Fruit fly (Drosophila melanogaster) whole organism, embryonic: Measurements from ENCODE around the gene CG32074.

ENCODE experiments used
- Atf6 ChIP-seq: fragments of 200-800 bp; sonication (Bioruptor generic); IDR thresholded peaks from 2 replicates; pipeline ENCODE4 v1.3.6; 2022; ENCODE audit warnings: missing biosample characterization, missing genetic modification characterization
- CG1024 ChIP-seq: fragments of 200-800 bp; sonication (Bioruptor generic); IDR thresholded peaks from 2 replicates; pipeline ENCODE4 v1.3.6; 2022; ENCODE audit warnings: missing biosample characterization, missing genetic modification characterization
- CG10366 ChIP-seq: fragments of 200-800 bp; sonication (Bioruptor generic); IDR thresholded peaks from 2 replicates; pipeline ENCODE4 v1.3.6; 2022; ENCODE audit warnings: missing biosample characterization, missing genetic modification characterization
- CG11456 ChIP-seq: fragments of 200-800 bp; sonication (Bioruptor generic); IDR thresholded peaks from 3 replicates; pipeline ENCODE4 v1.3.6; 2022; ENCODE audit warnings: missing biosample characterization, missing genetic modification characterization
- CG12219 ChIP-seq: fragments of 200-800 bp; sonication (Bioruptor generic); optimal IDR thresholded peaks from 3 replicates; lab custom pipeline; 2018; ENCODE audit warnings: missing biosample characterization, mild to moderate bottlenecking, missing genetic modification characterization
- CG14710 ChIP-seq: fragments of 200-800 bp; sonication (Bioruptor generic); optimal IDR thresholded peaks from 3 replicates; lab custom pipeline; 2019; ENCODE audit warnings: missing biosample characterization, mild to moderate bottlenecking, missing genetic modification characterization, moderate library complexity
- CG14965 ChIP-seq: fragments of 200-800 bp; sonication (Bioruptor generic); optimal IDR thresholded peaks from 2 replicates; lab custom pipeline; 2016; ENCODE audit warnings: missing biosample characterization, missing genetic modification characterization, borderline replicate concordance
- CG15696 ChIP-seq: fragments of 200-800 bp; sonication (Bioruptor generic); optimal IDR thresholded peaks from 2 replicates; lab custom pipeline; 2019; ENCODE audit warnings: missing biosample characterization, mild to moderate bottlenecking, missing genetic modification characterization, moderate library complexity
- CG16779 ChIP-seq: fragments of 200-800 bp; sonication (Bioruptor generic); IDR thresholded peaks from 2 replicates; pipeline ENCODE4 v1.3.6; 2022; ENCODE audit warnings: missing biosample characterization, missing genetic modification characterization
- CG17359 ChIP-seq: fragments of 200-800 bp; sonication (Bioruptor generic); optimal IDR thresholded peaks from 3 replicates; lab custom pipeline; 2018; ENCODE audit warnings: missing biosample characterization, mild to moderate bottlenecking, missing genetic modification characterization, moderate library complexity
- CG17802 ChIP-seq: fragments of 200-800 bp; sonication (Bioruptor generic); optimal IDR thresholded peaks from 2 replicates; lab custom pipeline; 2018; ENCODE audit warnings: missing biosample characterization, mild to moderate bottlenecking, missing genetic modification characterization, moderate library complexity
- CG17912 ChIP-seq: fragments of 200-800 bp; sonication (Bioruptor generic); optimal IDR thresholded peaks from 2 replicates; lab custom pipeline; 2018; ENCODE audit warnings: missing biosample characterization, mild to moderate bottlenecking, missing genetic modification characterization
- CG2199 ChIP-seq: fragments of 200-800 bp; sonication (Bioruptor generic); IDR thresholded peaks from 3 replicates; pipeline ENCODE4 v1.3.6; 2022; ENCODE audit warnings: missing biosample characterization, missing genetic modification characterization
- CG6791 ChIP-seq: fragments of 200-800 bp; sonication (Bioruptor generic); IDR thresholded peaks from 3 replicates; pipeline ENCODE4 v1.3.6; 2022; ENCODE audit warnings: missing biosample characterization, missing genetic modification characterization; ENCODE audit not compliant: partially characterized antibody
- CTCF ChIP-seq: fragments of 200-800 bp; sonication (Bioruptor generic); optimal IDR thresholded peaks from 2 replicates; lab custom pipeline; 2017; ENCODE audit warnings: missing biosample characterization, mild to moderate bottlenecking, missing genetic modification characterization, moderate library complexity
- D ChIP-seq, 2 experiments: fragments of 200-800 bp in 1 of 2; fragments of >200 bp in 1 of 2; sonication (Bioruptor generic) in 1 of 2; optimal IDR thresholded peaks; 2 replicates in 1 of 2; 3 replicates in 1 of 2; lab custom pipeline; 2017; ENCODE audit warnings: mild to moderate bottlenecking in 1 of 2, missing biosample characterization in 1 of 2, missing genetic modification characterization in 1 of 2, missing genetic modification reagents in 1 of 2
- Dll ChIP-seq: fragments of 200-800 bp; sonication (Bioruptor generic); IDR thresholded peaks from 4 replicates; pipeline ENCODE4 v1.3.6; 2022; ENCODE audit warnings: missing biosample characterization, missing genetic modification characterization; ENCODE audit not compliant: partially characterized antibody
- Doc2 ChIP-seq: fragments of 200-800 bp; sonication (Bioruptor generic); IDR thresholded peaks from 2 replicates; pipeline ENCODE4 v1.3.6; 2022; ENCODE audit warnings: missing biosample characterization, missing genetic modification characterization
- Dref ChIP-seq: fragments of 200-800 bp; sonication (Bioruptor generic); IDR thresholded peaks from 2 replicates; pipeline ENCODE4 v1.3.6; 2022; ENCODE audit warnings: missing biosample characterization, missing genetic modification characterization
- Eip74EF ChIP-seq, 2 experiments: fragments of 200-800 bp in 1 of 2; fragments of >200 bp in 1 of 2; sonication (Bioruptor generic) in 1 of 2; optimal IDR thresholded peaks; 2 replicates each; lab custom pipeline; 2017 to 2019; ENCODE audit warnings: missing biosample characterization in 2 of 2, missing genetic modification characterization in 2 of 2, mild to moderate bottlenecking in 1 of 2, moderate library complexity in 1 of 2
- HLH3B ChIP-seq: fragments of 200-800 bp; sonication (Bioruptor generic); IDR thresholded peaks from 2 replicates; pipeline ENCODE4 v1.3.6; 2022; ENCODE audit warnings: missing biosample characterization, missing genetic modification characterization
- HmgD ChIP-seq: fragments of 200-800 bp; sonication (Bioruptor generic); optimal IDR thresholded peaks from 3 replicates; lab custom pipeline; 2016; ENCODE audit warnings: missing biosample characterization, missing genetic modification characterization
- Ravus ChIP-seq: fragments of 200-800 bp; sonication (Bioruptor generic); IDR thresholded peaks from 2 replicates; pipeline ENCODE4 v1.3.6; 2022; ENCODE audit warnings: missing biosample characterization, missing genetic modification characterization
- Rfx ChIP-seq: fragments of 200-800 bp; sonication (Bioruptor generic); IDR thresholded peaks from 2 replicates; pipeline ENCODE4 v1.3.6; 2022; ENCODE audit warnings: missing biosample characterization, missing genetic modification characterization
- Spps ChIP-seq: fragments of 200-800 bp; sonication (Bioruptor generic); optimal IDR thresholded peaks from 2 replicates; lab custom pipeline; 2018; ENCODE audit warnings: missing biosample characterization, mild to moderate bottlenecking, missing genetic modification characterization
- Taf1 ChIP-seq: fragments of 200-800 bp; sonication (Bioruptor generic); IDR thresholded peaks from 2 replicates; pipeline ENCODE4 v1.3.6; 2022; ENCODE audit warnings: missing biosample characterization, missing genetic modification characterization
- Usf ChIP-seq: fragments of 200-800 bp; sonication (Bioruptor generic); optimal IDR thresholded peaks from 2 replicates; lab custom pipeline; 2017; ENCODE audit warnings: missing genotype, missing biosample characterization, missing genetic modification characterization
- ase ChIP-seq: fragments of 200-800 bp; sonication (Bioruptor generic); IDR thresholded peaks from 3 replicates; pipeline ENCODE4 v1.3.6; 2022; ENCODE audit warnings: missing biosample characterization, missing genetic modification characterization
- bab2 ChIP-seq: fragments of 200-800 bp; sonication (Bioruptor generic); optimal IDR thresholded peaks from 2 replicates; lab custom pipeline; 2016; ENCODE audit warnings: missing biosample characterization, missing genetic modification characterization
- br ChIP-seq: fragments of >200 bp; optimal IDR thresholded peaks from 2 replicates; lab custom pipeline; 2017
- eve ChIP-seq, 2 experiments: fragments of >200 bp; optimal IDR thresholded peaks; 2 replicates each; lab custom pipeline; 2017; ENCODE audit warnings: missing biosample characterization in 2 of 2, missing genetic modification characterization in 2 of 2
- gfzf ChIP-seq: fragments of 200-800 bp; sonication (Bioruptor generic); optimal IDR thresholded peaks from 2 replicates; lab custom pipeline; 2016; ENCODE audit warnings: missing biosample characterization, mild to moderate bottlenecking, missing genetic modification characterization, moderate library complexity
- grau ChIP-seq: fragments of 200-800 bp; optimal IDR thresholded peaks from 3 replicates; lab custom pipeline; 2019; ENCODE audit warnings: missing biosample characterization, mild to moderate bottlenecking, missing genetic modification characterization, moderate library complexity
- gsb ChIP-seq: fragments of 200-800 bp; sonication (Bioruptor generic); IDR thresholded peaks from 2 replicates; pipeline ENCODE4 v1.3.6; 2022; ENCODE audit warnings: missing biosample characterization, missing genetic modification characterization
- hbn ChIP-seq: fragments of 200-800 bp; sonication (Bioruptor generic); IDR thresholded peaks from 2 replicates; pipeline ENCODE4 v1.3.6; 2022; ENCODE audit warnings: missing biosample characterization, missing genetic modification characterization; ENCODE audit not compliant: partially characterized antibody
- jigr1 ChIP-seq: fragments of 200-800 bp; sonication (Bioruptor generic); IDR thresholded peaks from 3 replicates; pipeline ENCODE4 v1.3.6; 2022; ENCODE audit warnings: missing biosample characterization, missing genetic modification characterization
- ken ChIP-seq: fragments of 200-800 bp; sonication (Bioruptor generic); IDR thresholded peaks from 3 replicates; pipeline ENCODE4 v1.3.6; 2022; ENCODE audit warnings: missing biosample characterization, missing genetic modification characterization
- lola ChIP-seq, 3 experiments: fragments of >200 bp in 2 of 3; fragments of 200-800 bp in 1 of 3; sonication (Bioruptor generic) in 1 of 3; optimal IDR thresholded peaks; 2 replicates each; lab custom pipeline; 2017 to 2019; ENCODE audit warnings: missing biosample characterization in 3 of 3, missing genetic modification characterization in 3 of 3, mild to moderate bottlenecking in 1 of 3, moderate library complexity in 1 of 3
- maf-S ChIP-seq: fragments of 200-800 bp; sonication (Bioruptor generic); optimal IDR thresholded peaks from 2 replicates; lab custom pipeline; 2016; ENCODE audit warnings: missing biosample characterization, missing genetic modification characterization
- mirr ChIP-seq: fragments of 200-800 bp; sonication (Bioruptor generic); optimal IDR thresholded peaks from 3 replicates; lab custom pipeline; 2018; ENCODE audit warnings: missing biosample characterization, mild to moderate bottlenecking, missing genetic modification characterization
- pnt ChIP-seq: fragments of 200-800 bp; sonication (Bioruptor generic); optimal IDR thresholded peaks from 3 replicates; lab custom pipeline; 2016; ENCODE audit warnings: missing biosample characterization, missing genetic modification characterization
- psq ChIP-seq: fragments of 200-800 bp; sonication (Bioruptor generic); optimal IDR thresholded peaks from 2 replicates; lab custom pipeline; 2017; ENCODE audit warnings: missing biosample characterization, missing genetic modification characterization
- sc ChIP-seq, 3 experiments: fragments of >200 bp in 2 of 3; fragments of 200-800 bp in 1 of 3; sonication (Bioruptor generic) in 1 of 3; optimal IDR thresholded peaks; 2 replicates in 2 of 3; 3 replicates in 1 of 3; lab custom pipeline; 2017; ENCODE audit warnings: mild to moderate bottlenecking in 1 of 3, missing biosample characterization in 1 of 3, missing genetic modification characterization in 1 of 3, missing genetic modification reagents in 1 of 3
- shn ChIP-seq: fragments of 200-800 bp; sonication (Bioruptor generic); optimal IDR thresholded peaks from 3 replicates; lab custom pipeline; 2016; ENCODE audit warnings: missing biosample characterization, missing genetic modification characterization
- slp2 ChIP-seq: fragments of 200-800 bp; sonication (Bioruptor generic); optimal IDR thresholded peaks from 2 replicates; lab custom pipeline; 2016; ENCODE audit warnings: missing biosample characterization, missing genetic modification characterization
- sqz ChIP-seq: fragments of 200-800 bp; sonication (Bioruptor generic); optimal IDR thresholded peaks from 3 replicates; lab custom pipeline; 2018; ENCODE audit warnings: missing biosample characterization, mild to moderate bottlenecking, missing genetic modification characterization
- ssp ChIP-seq: fragments of 200-800 bp; sonication (Bioruptor generic); IDR thresholded peaks from 2 replicates; pipeline ENCODE4 v1.3.6; 2022; ENCODE audit warnings: missing biosample characterization, missing genetic modification characterization
- stwl ChIP-seq: fragments of 200-800 bp; sonication (Bioruptor generic); optimal IDR thresholded peaks from 3 replicates; lab custom pipeline; 2018; ENCODE audit warnings: missing biosample characterization, mild to moderate bottlenecking, missing genetic modification characterization, moderate library complexity
- tgo ChIP-seq: fragments of 200-800 bp; sonication (Bioruptor generic); IDR thresholded peaks from 3 replicates; pipeline ENCODE4 v1.3.6; 2022; ENCODE audit warnings: missing biosample characterization, missing genetic modification characterization
- tio ChIP-seq: fragments of 200-800 bp; sonication (Bioruptor generic); optimal IDR thresholded peaks from 2 replicates; lab custom pipeline; 2017; ENCODE audit warnings: missing biosample characterization, missing genetic modification characterization, inconsistent platforms

Gene CG32074

DNA sequence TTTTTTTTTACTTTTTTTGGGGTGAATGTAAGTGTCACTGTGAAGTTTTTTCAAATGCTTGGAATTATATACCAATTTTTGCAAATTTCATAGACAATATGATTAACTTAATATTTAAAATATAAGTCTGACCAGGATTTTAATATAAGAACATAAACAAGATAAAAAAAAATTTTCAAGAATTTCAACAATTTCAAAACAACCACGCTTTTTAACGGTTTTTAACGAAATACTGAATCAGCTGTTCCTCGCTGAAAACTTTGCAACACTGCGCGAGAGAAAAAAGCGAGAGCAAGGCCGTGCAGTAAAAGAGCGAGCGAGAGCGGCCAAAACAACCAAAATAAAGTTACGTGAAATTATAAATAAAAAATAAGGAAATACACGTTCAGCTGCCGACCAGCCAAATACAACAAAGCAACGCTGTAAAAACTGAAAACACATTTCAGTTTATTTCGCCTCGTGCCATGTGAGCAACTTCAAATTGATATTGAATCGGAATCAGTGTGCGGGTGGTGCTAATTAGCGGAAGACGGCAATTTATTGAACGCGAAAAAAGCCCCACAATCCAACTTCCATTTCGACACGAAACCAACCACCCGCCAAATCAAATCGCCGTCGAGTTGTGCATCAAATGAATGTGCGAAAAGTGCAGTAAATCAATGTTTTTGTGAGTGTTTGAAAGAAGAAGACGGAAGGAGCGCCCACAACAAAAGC lies 35.8 kb downstream of the CG32074 start, which contains the start of the genes CG46439, Iyd and CG33947 (continued):
- no peak for TF ChIP-seq CG16779 (GFP tag; lab: Robert Waterston, UW)
- no peak for TF ChIP-seq bab2 (GFP tag; lab: Kevin White, UChicago)
- TF ChIP-seq sc (optimal IDR thresholded peaks at IDR 0.05; lab: Kevin White, UChicago), result no peak
- TF ChIP-seq sc (GFP tag; optimal IDR thresholded peaks at IDR 0.05; lab: Kevin White, UChicago), result no peak
- TF ChIP-seq CG14965 (GFP tag; lab: Kevin White, UChicago), result no peak
- TF ChIP-seq gfzf (GFP tag; lab: Kevin White, UChicago), result no peak
- TF ChIP-seq Usf (GFP tag; lab: Kevin White, UChicago), result no peak
- TF ChIP-seq Dll (GFP tag; lab: Robert Waterston, UW), result no peak
- TF ChIP-seq CTCF (GFP tag; lab: Kevin White, UChicago), result peak; percentile 23
- no peak for TF ChIP-seq ssp (GFP tag; lab: Robert Waterston, UW)
- no peak for TF ChIP-seq Dref (GFP tag; lab: Robert Waterston, UW)
- TF ChIP-seq Spps (tag; lab: Kevin White, UChicago), result no peak
- TF ChIP-seq CG17912 (GFP tag; lab: Kevin White, UChicago), result no peak
- no peak for TF ChIP-seq CG17802 (tag; lab: Kevin White, UChicago)
- no peak for TF ChIP-seq br (lab: Kevin White, UChicago)
- TF ChIP-seq grau (tag; lab: Kevin White, UChicago), result peak; percentile 2
- TF ChIP-seq CG12219, result no peak
- 0 out of 2 replicates have a peak, but pooled peaks have one; percentile 28 for TF ChIP-seq Rfx (GFP tag; lab: Robert Waterston, UW)
- TF ChIP-seq CG2199 (GFP tag; lab: Robert Waterston, UW), result 0 out of 3 replicates have a peak, but pooled peaks have one; percentile 13
- no peak for TF ChIP-seq D (optimal IDR thresholded peaks at IDR 0.05; lab: Kevin White, UChicago)
- TF ChIP-seq D (GFP tag; optimal IDR thresholded peaks at IDR 0.05; lab: Kevin White, UChicago), result no peak
- TF ChIP-seq lola (GFP tag; optimal IDR thresholded peaks at IDR 0.05; lab: Kevin White, UChicago), result no peak
- no peak for TF ChIP-seq CG6791 (GFP tag; lab: Robert Waterston, UW)
- no peak for TF ChIP-seq Doc2
- no peak for TF ChIP-seq tgo (GFP tag; lab: Robert Waterston, UW)
- peak; percentile 70 for TF ChIP-seq stwl (tag; lab: Kevin White, UChicago)
- no peak for TF ChIP-seq CG14710 (tag; lab: Kevin White, UChicago)
- TF ChIP-seq shn (GFP tag; lab: Kevin White, UChicago), result no peak
- TF ChIP-seq HLH3B (GFP tag; lab: Robert Waterston, UW), result no peak
- no peak for TF ChIP-seq slp2 (GFP tag; lab: Kevin White, UChicago)
- no peak for TF ChIP-seq CG11456
- TF ChIP-seq ken (GFP tag; lab: Robert Waterston, UW), result 0 out of 3 replicates have a peak, but pooled peaks have one; percentile 19
- no peak for TF ChIP-seq mirr
- no peak for TF ChIP-seq gsb (GFP tag; lab: Robert Waterston, UW)
- no peak for TF ChIP-seq Ravus (GFP tag; lab: Robert Waterston, UW)
- TF ChIP-seq hbn (GFP tag; lab: Robert Waterston, UW), result peak; percentile 44; the same call in 1 of the 2 replicates
- no peak for TF ChIP-seq psq (GFP tag; lab: Kevin White, UChicago)
- TF ChIP-seq pnt (GFP tag; lab: Kevin White, UChicago), result no peak
- TF ChIP-seq CG17359 (tag; lab: Kevin White, UChicago), result peak; percentile 14
- peak; percentile 60 for TF ChIP-seq sqz
- TF ChIP-seq ase (GFP tag; lab: Robert Waterston, UW), result no peak
- TF ChIP-seq jigr1, result no peak
- no peak for TF ChIP-seq maf-S (GFP tag; lab: Kevin White, UChicago)
- no peak for TF ChIP-seq eve (GFP tag; optimal IDR thresholded peaks at IDR 0.05; lab: Kevin White, UChicago)
- TF ChIP-seq Taf1, result no peak
- TF ChIP-seq CG15696, result no peak
- no peak for TF ChIP-seq tio
- TF ChIP-seq CG10366 (GFP tag; lab: Robert Waterston, UW), result no peak
- no peak for TF ChIP-seq CG1024 (GFP tag; lab: Robert Waterston, UW)
- no peak for TF ChIP-seq HmgD (GFP tag; lab: Kevin White, UChicago)
- peak in 1 of 2 experiments; percentile 68 for TF ChIP-seq Eip74EF (GFP tag; optimal IDR thresholded peaks at IDR 0.05; lab: Kevin White, UChicago)
- peak; percentile 56 for TF ChIP-seq Atf6 (GFP tag; lab: Robert Waterston, UW)
